Worm (Caenorhabditis elegans) whole organism, L4 larva: Measurements from ENCODE around the gene C54E10.7.

Source experiments
- Y5F2A.4 ChIP-seq: fragments of 200-800 bp; sonication (Bioruptor generic); optimal IDR thresholded peaks from 2 replicates; lab custom pipeline; 2018; ENCODE audit warnings: mild to moderate bottlenecking, missing genetic modification characterization, missing compliant biosample characterization
- ZK337.2 ChIP-seq: fragments of 200-800 bp; sonication (Bioruptor generic); IDR thresholded peaks from 2 replicates; pipeline ENCODE4 v1.3.6; 2022; ENCODE audit warnings: missing genetic modification reagents, missing genetic modification characterization, missing compliant biosample characterization
- ZK546.5 ChIP-seq, 2 experiments: sonication (generic microtip); optimal IDR thresholded peaks; 2 replicates each; lab custom pipeline; 2017; ENCODE audit warnings: missing biosample characterization in 2 of 2, missing genetic modification characterization in 2 of 2
- ceh-82 ChIP-seq: sonication (generic microtip); optimal IDR thresholded peaks from 2 replicates; lab custom pipeline; 2017; ENCODE audit warnings: missing biosample characterization, missing genetic modification characterization
- fkh-10 ChIP-seq: fragments of 150-350 bp; optimal IDR thresholded peaks from 2 replicates; lab custom pipeline; 2014; ENCODE audit warnings: missing biosample characterization, missing genetic modification reagents, missing genetic modification characterization
- lin-39 ChIP-seq: fragments of 150-350 bp; optimal IDR thresholded peaks from 2 replicates; lab custom pipeline; 2014; ENCODE audit warnings: missing biosample characterization, missing genetic modification reagents, missing genetic modification characterization
- lsy-2 ChIP-seq, 2 experiments: fragments of 150-350 bp in 1 of 2; sonication (generic microtip) in 1 of 2; optimal IDR thresholded peaks; 2 replicates each; lab custom pipeline; 2014 to 2017; ENCODE audit warnings: missing biosample characterization in 2 of 2, missing genetic modification characterization in 2 of 2
- nhr-10 ChIP-seq: fragments of 150-350 bp; optimal IDR thresholded peaks from 2 replicates; lab custom pipeline; 2014; ENCODE audit warnings: missing biosample characterization, missing genetic modification characterization
- nhr-41 ChIP-seq: fragments of 200-800 bp; sonication (Bioruptor generic); IDR thresholded peaks from 2 replicates; pipeline ENCODE4 v1.3.6; 2022; ENCODE audit warnings: missing genetic modification reagents, missing genetic modification characterization, missing compliant biosample characterization
- nhr-42 ChIP-seq: fragments of 200-800 bp; sonication (Bioruptor generic); IDR thresholded peaks from 2 replicates; pipeline ENCODE4 v1.3.6; 2022; ENCODE audit warnings: missing genetic modification characterization, missing compliant biosample characterization
- unc-62 ChIP-seq, 3 experiments: fragments of 150-350 bp in 1 of 3; sonication (generic microtip); optimal IDR thresholded peaks in 2 of 3; peaks in 1 of 3; 1 replicate in 1 of 3; 2 replicates in 2 of 3; lab custom pipeline; 2014 to 2017; ENCODE audit warnings: missing biosample characterization in 3 of 3, missing genetic modification characterization in 3 of 3, missing genetic modification reagents in 3 of 3, missing genotype in 1 of 3
- zip-2 ChIP-seq: fragments of 150-350 bp; optimal IDR thresholded peaks from 2 replicates; lab custom pipeline; 2014; ENCODE audit warnings: missing biosample characterization, missing genetic modification characterization

DNA sequence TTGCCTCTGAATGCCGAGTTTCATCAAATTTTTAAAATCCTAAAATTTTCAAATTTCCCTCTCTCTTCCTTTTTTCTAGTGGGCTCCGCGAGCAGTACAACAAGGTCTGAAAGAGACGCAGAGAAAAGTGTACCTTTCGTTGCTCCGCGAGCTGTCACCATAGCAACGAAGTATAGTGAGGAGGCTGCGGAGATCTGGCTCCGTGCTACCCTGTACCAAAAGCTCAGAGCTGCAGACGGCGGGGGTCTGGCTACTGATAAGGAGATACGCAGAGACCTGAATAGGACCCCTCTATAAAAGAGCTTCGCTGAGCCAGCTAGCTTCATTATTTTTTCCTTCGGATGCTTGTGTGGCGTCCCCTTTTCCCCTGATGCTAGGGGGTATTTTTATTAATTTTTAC lies 28.0 kb upstream of the C54E10.7 start, which contains the start of gene Y17D7B.10:
- TF ChIP-seq ZK546.5 (tag; optimal IDR thresholded peaks at IDR 0.05; lab: Kevin White, UChicago) = no peak
- no peak for TF ChIP-seq Y5F2A.4 (GFP tag; lab: Kevin White, UChicago)
- no peak for TF ChIP-seq ZK337.2 (GFP tag; lab: Robert Waterston, UW)
- TF ChIP-seq zip-2 = no peak
- TF ChIP-seq unc-62 (GFP tag; optimal IDR thresholded peaks at IDR 0.05 in 1 of 2; lab: Kevin White, UChicago) = no peak
- no peak for TF ChIP-seq unc-62 (tag; optimal IDR thresholded peaks at IDR 0.05; lab: Kevin White, UChicago)
- no peak for TF ChIP-seq lin-39
- no peak for TF ChIP-seq lsy-2 (tag; optimal IDR thresholded peaks at IDR 0.05; lab: Kevin White, UChicago)
- TF ChIP-seq nhr-41 (GFP tag; lab: Robert Waterston, UW) = no peak
- TF ChIP-seq fkh-10 (GFP tag; lab: Kevin White, UChicago) = no peak
- TF ChIP-seq nhr-42 (GFP tag; lab: Robert Waterston, UW) = no peak
- no peak for TF ChIP-seq nhr-10 (tag; lab: Kevin White, UChicago)
- TF ChIP-seq ceh-82 (tag; lab: Kevin White, UChicago) = no peak
